Fruit fly (Drosophila melanogaster): ENCODE results near the gene lectin-28C.

lectin-28C gene

DNA sequence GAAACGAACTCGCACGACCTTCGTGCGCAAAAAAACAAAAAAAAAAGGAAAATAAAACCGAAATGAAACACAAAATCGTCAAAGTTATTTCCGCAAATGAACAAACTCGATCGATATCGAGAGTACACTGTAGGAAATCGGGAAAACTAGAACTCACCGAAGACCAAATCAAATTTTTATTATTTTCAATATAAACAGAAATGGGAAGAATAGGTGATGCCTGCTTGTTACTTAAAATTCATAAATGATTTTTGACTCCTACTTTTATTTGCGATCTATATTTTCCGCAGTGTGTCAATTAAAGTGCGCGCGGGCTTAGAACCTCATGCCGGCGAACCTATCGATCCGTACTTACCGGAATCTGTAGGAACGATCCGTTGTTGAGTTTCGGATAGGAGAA, 18.8 kb downstream of the lectin-28C start (continued):
- TF ChIP-seq CG3919 (GFP tag; optimal IDR thresholded peaks at IDR 0.05) (peak; percentile 55), CG6792 (GFP tag; optimal IDR thresholded peaks at IDR 0.05) (peak; percentile 20), OdsH (GFP tag; optimal IDR thresholded peaks at IDR 0.05) (peak; percentile 42), fd59A (GFP tag; optimal IDR thresholded peaks at IDR 0.05) (no peak), CG7368 (GFP tag; optimal IDR thresholded peaks at IDR 0.05) (peak; percentile 2), CG6808 (GFP tag; optimal IDR thresholded peaks at IDR 0.05) (peak; percentile 12), Sox14 (GFP tag; optimal IDR thresholded peaks at IDR 0.05) (no peak), CG6276 (GFP tag; optimal IDR thresholded peaks at IDR 0.05) (no peak), dac (GFP tag; optimal IDR thresholded peaks at IDR 0.05) (no peak), CG4318 (GFP tag; optimal IDR thresholded peaks at IDR 0.05) (no peak), Ets96B (tag; optimal IDR thresholded peaks at IDR 0.05) (peak; percentile 17), eg (GFP tag; IDR thresholded peaks at IDR 0.05) (no peak), Hr38 (GFP tag; optimal IDR thresholded peaks at IDR 0.05) (no peak), Smox (GFP tag; optimal IDR thresholded peaks at IDR 0.05) (peak; percentile 37), CG6163 (GFP tag; IDR thresholded peaks at IDR 0.05) (peak; percentile 68; the same call in 2 of the 3 replicates), CG10669 (GFP tag; optimal IDR thresholded peaks at IDR 0.05) (peak; percentile 15), CG34406 (GFP tag; optimal IDR thresholded peaks at IDR 0.05) (peak; percentile 30), vri (GFP tag; optimal IDR thresholded peaks at IDR 0.05) (peak; percentile 3), acj6 (GFP tag; optimal IDR thresholded peaks at IDR 0.05) (peak; percentile 45), topi (GFP tag; optimal IDR thresholded peaks at IDR 0.05) (peak; percentile 51), CG11902 (GFP tag; optimal IDR thresholded peaks at IDR 0.05) (no peak), net (GFP tag; optimal IDR thresholded peaks at IDR 0.05) (peak; percentile 46), CG16779 (tag; optimal IDR thresholded peaks at IDR 0.05) (no peak), CG15336 (GFP tag; IDR thresholded peaks at IDR 0.05) (peak; percentile 27; the same call in 1 of the 2 replicates), achi (GFP tag; optimal IDR thresholded peaks at IDR 0.05) (peak; percentile 37), Hr4 (GFP tag; optimal IDR thresholded peaks at IDR 0.05) (no peak), dsx (GFP tag; optimal IDR thresholded peaks at IDR 0.05; ENCODE audit: poor library complexity, severe bottlenecking) (no peak), CG11294 (GFP tag; IDR thresholded peaks at IDR 0.05) (no peak), Lpt (GFP tag; optimal IDR thresholded peaks at IDR 0.05) (no peak)

DNA sequence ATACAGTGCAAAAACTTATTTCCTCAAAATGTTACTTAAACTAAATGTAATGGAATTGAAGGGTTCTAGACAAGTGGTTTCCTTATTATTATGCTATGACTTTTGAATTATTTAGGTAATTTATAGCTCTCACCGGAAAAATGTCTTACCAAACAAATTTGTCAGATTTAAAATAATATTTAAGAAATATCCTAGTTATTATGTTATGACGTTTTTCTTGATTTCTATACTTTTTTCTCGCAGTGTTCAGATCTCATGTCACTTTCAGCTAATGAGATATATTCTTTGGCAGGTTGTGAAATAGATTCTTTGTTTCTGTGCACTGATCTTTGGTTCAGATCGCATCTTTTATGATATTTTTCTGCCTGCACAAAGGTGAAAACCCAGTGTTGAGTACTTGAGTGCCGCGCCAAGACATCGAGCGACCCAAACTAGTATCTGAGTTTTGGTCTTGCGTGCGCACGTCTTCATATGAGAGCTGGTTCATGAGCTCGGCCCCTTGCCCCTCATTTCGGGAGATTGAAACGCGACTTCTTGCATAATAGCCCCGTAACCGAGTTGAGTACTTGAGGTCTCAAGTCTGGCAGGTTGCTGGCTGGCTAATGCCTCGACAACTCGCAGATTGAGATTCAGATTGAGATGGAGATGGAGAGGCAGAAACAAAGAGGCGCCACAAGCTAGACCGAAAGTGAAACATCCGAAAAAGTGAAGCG, 19.8 kb downstream of the lectin-28C start:
- no peak for TF ChIP-seq dsx (GFP tag; optimal IDR thresholded peaks at IDR 0.05; ENCODE audit: poor library complexity, severe bottlenecking)
- TF ChIP-seq Met (GFP tag; optimal IDR thresholded peaks at IDR 0.05) = peak; percentile 29
- TF ChIP-seq vri (GFP tag; optimal IDR thresholded peaks at IDR 0.05) = no peak
- TF ChIP-seq spab (GFP tag; optimal IDR thresholded peaks at IDR 0.05) = no peak
- peak; percentile 47 for TF ChIP-seq Eip75B (GFP tag; optimal IDR thresholded peaks at IDR 0.05)
- TF ChIP-seq Lpt (GFP tag; optimal IDR thresholded peaks at IDR 0.05) = no peak
- no peak for TF ChIP-seq Hr4 (GFP tag; optimal IDR thresholded peaks at IDR 0.05)
- TF ChIP-seq fkh (GFP tag; optimal IDR thresholded peaks at IDR 0.05) = no peak
- TF ChIP-seq fd85E (GFP tag; optimal IDR thresholded peaks at IDR 0.05) = no peak
- TF ChIP-seq CG9139 (GFP tag; optimal IDR thresholded peaks at IDR 0.05) = no peak
- TF ChIP-seq Sox102F (GFP tag; optimal IDR thresholded peaks at IDR 0.05) = peak; percentile 18
- peak; percentile 90 for TF ChIP-seq Eip78C (GFP tag)
- TF ChIP-seq net (GFP tag; optimal IDR thresholded peaks at IDR 0.05) = peak; percentile 33
- peak; percentile 29 for TF ChIP-seq CG8632 (GFP tag; optimal IDR thresholded peaks at IDR 0.05)
- peak; percentile 19 for TF ChIP-seq lz (GFP tag; optimal IDR thresholded peaks at IDR 0.05)
- TF ChIP-seq CG3919 (GFP tag; optimal IDR thresholded peaks at IDR 0.05) = peak; percentile 42
- TF ChIP-seq topi (GFP tag; optimal IDR thresholded peaks at IDR 0.05) = peak; percentile 22
- peak; percentile 49 for TF ChIP-seq acj6 (GFP tag; optimal IDR thresholded peaks at IDR 0.05)
- peak in 1 of 2 experiments; percentile 59 for TF ChIP-seq ss (GFP tag; optimal IDR thresholded peaks at IDR 0.05)
- TF ChIP-seq svp (GFP tag) = no peak
- TF ChIP-seq Ets21C (GFP tag; optimal IDR thresholded peaks at IDR 0.05) = no peak
- TF ChIP-seq eg (GFP tag; IDR thresholded peaks at IDR 0.05) = no peak
- no peak for TF ChIP-seq CG1621 (tag; optimal IDR thresholded peaks at IDR 0.05)
- TF ChIP-seq CG32006 (GFP tag; optimal IDR thresholded peaks at IDR 0.05) = peak; percentile 12
- no peak; the same call in 2 of the 3 replicates for TF ChIP-seq CG6163 (GFP tag; IDR thresholded peaks at IDR 0.05)
- TF ChIP-seq esn (GFP tag; optimal IDR thresholded peaks at IDR 0.05) = peak; percentile 50
- TF ChIP-seq Blimp-1 (GFP tag; optimal IDR thresholded peaks at IDR 0.05) = peak; percentile 32
- peak; percentile 35 for TF ChIP-seq OdsH (GFP tag; optimal IDR thresholded peaks at IDR 0.05)
- peak; percentile 26 for TF ChIP-seq Smox (GFP tag; optimal IDR thresholded peaks at IDR 0.05)
- no peak for TF ChIP-seq CG11294 (GFP tag; IDR thresholded peaks at IDR 0.05)
- TF ChIP-seq Hr38 (GFP tag; optimal IDR thresholded peaks at IDR 0.05) = no peak
- TF ChIP-seq Gug (GFP tag; IDR thresholded peaks at IDR 0.05) = no peak
- TF ChIP-seq CG6792 (GFP tag; optimal IDR thresholded peaks at IDR 0.05) = peak; percentile 54

Data from whole organism, prepupa.